Fruit fly (Drosophila melanogaster): Measurements from ENCODE around the gene dyl.
A peak's percentile ranks its signal among the peaks of the same experiment; 100 is the strongest.

DNA sequence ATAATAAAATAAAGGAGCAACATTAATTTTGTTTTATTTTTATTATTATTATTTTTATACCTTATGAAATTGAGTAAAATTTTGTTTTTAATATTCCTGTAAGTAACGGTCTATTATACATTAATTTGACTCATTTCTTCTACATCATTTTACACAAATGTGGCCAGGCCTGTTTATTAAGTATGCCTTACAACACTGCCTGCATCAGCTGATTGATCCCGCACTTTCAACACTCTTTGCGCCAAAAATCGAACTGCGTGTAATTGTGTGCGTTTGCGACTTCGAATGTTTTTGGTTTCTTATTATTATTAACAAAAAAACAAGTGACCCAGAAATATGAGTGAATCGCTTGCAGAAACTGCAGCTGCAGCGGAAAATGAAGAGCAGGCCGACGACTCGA, 5.8 kb upstream of the dyl start, which contains the start of gene Claspin:
- TF ChIP-seq Jra (GFP tag; optimal IDR thresholded peaks at IDR 0.05) (peak; percentile 18), Mio (GFP tag; optimal IDR thresholded peaks at IDR 0.05) (no peak), GATAd (GFP tag; optimal IDR thresholded peaks at IDR 0.05) (no peak), brk (GFP tag; optimal IDR thresholded peaks at IDR 0.05) (no peak), pan (optimal IDR thresholded peaks at IDR 0.05) (no peak), Hr78 (GFP tag; optimal IDR thresholded peaks at IDR 0.05) (no peak), ey (GFP tag; optimal IDR thresholded peaks at IDR 0.05) (peak; percentile 33), Abd-B (GFP tag; optimal IDR thresholded peaks at IDR 0.05) (no peak), psq (GFP tag; optimal IDR thresholded peaks at IDR 0.05) (peak; percentile 25), Hnf4 (GFP tag; optimal IDR thresholded peaks at IDR 0.05) (peak; percentile 75), Myc (optimal IDR thresholded peaks at IDR 0.05) (no peak)
